Fruit fly (Drosophila melanogaster): ENCODE results near the gene hth.

The hth gene

DNA sequence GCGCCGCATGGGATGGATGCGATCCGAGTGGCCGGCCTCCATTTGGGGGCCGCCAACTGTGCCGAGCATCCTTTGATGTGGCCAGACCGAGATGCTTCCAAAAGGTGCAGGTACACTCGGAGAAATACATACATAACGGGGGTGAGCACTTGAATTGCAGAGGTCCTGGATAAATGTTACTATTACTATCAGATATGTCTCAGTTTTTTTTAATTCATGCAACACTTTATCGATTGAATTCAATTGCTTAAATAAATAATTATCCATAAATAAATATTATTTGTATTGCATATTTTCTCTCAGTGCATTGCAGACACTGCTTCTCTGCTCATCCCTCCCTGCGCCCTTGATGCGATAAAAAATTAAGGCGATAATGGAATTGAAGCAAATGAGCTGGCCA is 21.7 kb upstream of the hth start:
- no peak for TF ChIP-seq CG18011 (GFP tag; optimal IDR thresholded peaks at IDR 0.05)
- TF ChIP-seq nau (GFP tag; optimal IDR thresholded peaks at IDR 0.05) = no peak
- no peak for TF ChIP-seq CrebB (tag; optimal IDR thresholded peaks at IDR 0.05)
- no peak for TF ChIP-seq B-H2 (GFP tag; optimal IDR thresholded peaks at IDR 0.05)
- no peak for TF ChIP-seq sc (optimal IDR thresholded peaks at IDR 0.05)
- TF ChIP-seq sc (GFP tag; optimal IDR thresholded peaks at IDR 0.05) = no peak
- TF ChIP-seq ttk (GFP tag; IDR thresholded peaks at IDR 0.05) = no peak
- TF ChIP-seq CG12219 (GFP tag; optimal IDR thresholded peaks at IDR 0.05) = no peak
- TF ChIP-seq Opbp (GFP tag; IDR thresholded peaks at IDR 0.05; ENCODE audit: partially characterized antibody) = no peak
- TF ChIP-seq MESR4 (GFP tag; optimal IDR thresholded peaks at IDR 0.05) = no peak
- TF ChIP-seq CG12104 (GFP tag; optimal IDR thresholded peaks at IDR 0.05) = no peak
- no peak for TF ChIP-seq rib (GFP tag; IDR thresholded peaks at IDR 0.05)
- no peak for TF ChIP-seq cwo (GFP tag; optimal IDR thresholded peaks at IDR 0.05)
- peak; percentile 34 for TF ChIP-seq zf30C (GFP tag; optimal IDR thresholded peaks at IDR 0.05)
- no peak for TF ChIP-seq CG42726 (GFP tag; IDR thresholded peaks at IDR 0.05; ENCODE audit: partially characterized antibody)
- no peak for TF ChIP-seq CG34224 (GFP tag; IDR thresholded peaks at IDR 0.05; ENCODE audit: partially characterized antibody)
- TF ChIP-seq fd3F (GFP tag; optimal IDR thresholded peaks at IDR 0.05) = no peak
- TF ChIP-seq CG10321 (GFP tag; IDR thresholded peaks at IDR 0.05) = no peak
- TF ChIP-seq CG34376 (GFP tag; optimal IDR thresholded peaks at IDR 0.05) = no peak
- no peak for TF ChIP-seq CG8944 (GFP tag; optimal IDR thresholded peaks at IDR 0.05)
- no peak for TF ChIP-seq ems (GFP tag; optimal IDR thresholded peaks at IDR 0.05)
- TF ChIP-seq gem (tag; optimal IDR thresholded peaks at IDR 0.05) = peak; percentile 42
- no peak for TF ChIP-seq Hr78 (GFP tag; optimal IDR thresholded peaks at IDR 0.05)
- peak; percentile 20 for TF ChIP-seq crol (GFP tag; IDR thresholded peaks at IDR 0.05)
- no peak for TF ChIP-seq Tbp (GFP tag; optimal IDR thresholded peaks at IDR 0.05)
- TF ChIP-seq ase (GFP tag; IDR thresholded peaks at IDR 0.05) = no peak
- TF ChIP-seq CG6683 (GFP tag; optimal IDR thresholded peaks at IDR 0.05) = no peak
- TF ChIP-seq lmd (GFP tag; IDR thresholded peaks at IDR 0.05) = no peak
- TF ChIP-seq MBD-R2 (GFP tag; IDR thresholded peaks at IDR 0.05) = no peak
- peak; percentile 34 for TF ChIP-seq lbe (GFP tag; optimal IDR thresholded peaks at IDR 0.05)
- TF ChIP-seq crp (GFP tag; optimal IDR thresholded peaks at IDR 0.05) = no peak
- no peak for TF ChIP-seq dpn (GFP tag; optimal IDR thresholded peaks at IDR 0.05)
- no peak for TF ChIP-seq CG1792 (GFP tag; optimal IDR thresholded peaks at IDR 0.05)
- TF ChIP-seq gcm2 (GFP tag; optimal IDR thresholded peaks at IDR 0.05) = no peak
- no peak for TF ChIP-seq CG1647 (GFP tag; optimal IDR thresholded peaks at IDR 0.05)
- TF ChIP-seq CG10209 (GFP tag; optimal IDR thresholded peaks at IDR 0.05) = no peak
- peak; percentile 3 for TF ChIP-seq unpg (GFP tag; optimal IDR thresholded peaks at IDR 0.05)
- TF ChIP-seq az2 (GFP tag; optimal IDR thresholded peaks at IDR 0.05) = no peak
- TF ChIP-seq CG2712 (tag; optimal IDR thresholded peaks at IDR 0.05) = peak; percentile 48
- no peak for TF ChIP-seq CG6791 (GFP tag; IDR thresholded peaks at IDR 0.05; ENCODE audit: partially characterized antibody)
- no peak for TF ChIP-seq mld (GFP tag; IDR thresholded peaks at IDR 0.05; ENCODE audit: partially characterized antibody)
- no peak for TF ChIP-seq br (optimal IDR thresholded peaks at IDR 0.05)
- TF ChIP-seq CG18262 (tag; optimal IDR thresholded peaks at IDR 0.05) = peak; percentile 37
- no peak for TF ChIP-seq Sry-β (GFP tag; optimal IDR thresholded peaks at IDR 0.05)
- TF ChIP-seq cg (GFP tag; optimal IDR thresholded peaks at IDR 0.05) = no peak
- no peak for TF ChIP-seq org-1 (GFP tag; optimal IDR thresholded peaks at IDR 0.05)
- TF ChIP-seq Fer2 (tag; optimal IDR thresholded peaks at IDR 0.05) = no peak
- TF ChIP-seq tna (GFP tag; IDR thresholded peaks at IDR 0.05; ENCODE audit: partially characterized antibody) = no peak
- TF ChIP-seq CG17361 (GFP tag; IDR thresholded peaks at IDR 0.05) = peak; percentile 22; the same call in 1 of the 3 replicates
- TF ChIP-seq sens-2 (GFP tag; IDR thresholded peaks at IDR 0.05) = no peak
- no peak for TF ChIP-seq lab (GFP tag; optimal IDR thresholded peaks at IDR 0.05)

All from whole organism, embryonic.